Worm (Caenorhabditis elegans): ENCODE results near the gene H03G16.7.

- TF ChIP-seq ama-1 (optimal IDR thresholded peaks at IDR 0.05) (no peak), ceh-36 (tag; optimal IDR thresholded peaks at IDR 0.05) (no peak), tbx-37 (GFP tag; conservative IDR thresholded peaks at IDR 0.05) (no peak), flt-1 (GFP tag; IDR thresholded peaks at IDR 0.05) (no peak), hmg-4 (GFP tag; optimal IDR thresholded peaks at IDR 0.05) (no peak)
Measured at ce11 chrX:15094973-15095372, 39.2 kb upstream of the H03G16.7 start, which contains the start of gene F09B12.7.
